Fruit fly (Drosophila melanogaster): Measurements from ENCODE around the gene CG17270.

CG17270 gene

dm6 chr3R:20830153-20830695 lies 11.5 kb upstream of the CG17270 start, which contains the start of gene Adss:
TSS of gene Adss (minus strand) at chr3R:20830580.
- TF ChIP-seq noc (tag; optimal IDR thresholded peaks at IDR 0.05) = peak; percentile 45

dm6 chr3R:20829416-20830131 lies 10.8 kb upstream of the CG17270 start:
- no peak for TF ChIP-seq noc (tag; optimal IDR thresholded peaks at IDR 0.05)

- TF ChIP-seq noc (tag; optimal IDR thresholded peaks at IDR 0.05) = peak; percentile 70
Observed at dm6 chr3R:20828520-20829415, 10.0 kb upstream of the CG17270 start.

dm6 chr3R:20826929-20827328 lies 8.2 kb upstream of the CG17270 start:
- no peak for TF ChIP-seq noc (tag; optimal IDR thresholded peaks at IDR 0.05)

dm6 chr3R:20823704-20824454 lies 5.2 kb upstream of the CG17270 start, which contains the start of gene CG17272:
TSS of gene CG17272 (minus strand) at chr3R:20824239.
- no peak for TF ChIP-seq noc (tag; optimal IDR thresholded peaks at IDR 0.05)

dm6 chr3R:20821815-20822375 lies 3.2 kb upstream of the CG17270 start, which contains the start of the genes CG17271 and RpS20:
TSS of gene CG17271 (minus strand) at chr3R:20821848.
TSS of gene RpS20 (plus strand) at chr3R:20822181.
- TF ChIP-seq noc (tag; optimal IDR thresholded peaks at IDR 0.05) = peak; percentile 77

- TF ChIP-seq noc (tag; optimal IDR thresholded peaks at IDR 0.05) = no peak
Observed at dm6 chr3R:20818237-20818636, 492 bp downstream of the CG17270 start.

- no peak for TF ChIP-seq noc (tag; optimal IDR thresholded peaks at IDR 0.05)
Observed at dm6 chr3R:20816008-20816407, 2.7 kb downstream of the CG17270 start, which contains the start of gene Fancd2. TSS of gene Fancd2 (minus strand) at chr3R:20816190.

dm6 chr3R:20802253-20802652 lies 16.5 kb downstream of the CG17270 start:
- TF ChIP-seq noc (tag; optimal IDR thresholded peaks at IDR 0.05) = no peak

dm6 chr3R:20796949-20797348 lies 21.8 kb downstream of the CG17270 start:
- no peak for TF ChIP-seq noc (tag; optimal IDR thresholded peaks at IDR 0.05)

- TF ChIP-seq noc (tag; optimal IDR thresholded peaks at IDR 0.05) = no peak
Observed at dm6 chr3R:20791212-20791789, 27.4 kb downstream of the CG17270 start.

dm6 chr3R:20790437-20790836 lies 28.3 kb downstream of the CG17270 start:
- no peak for TF ChIP-seq noc (tag; optimal IDR thresholded peaks at IDR 0.05)

dm6 chr3R:20788559-20788958 lies 30.2 kb downstream of the CG17270 start:
- TF ChIP-seq noc (tag; optimal IDR thresholded peaks at IDR 0.05) = no peak

- no peak for TF ChIP-seq noc (tag; optimal IDR thresholded peaks at IDR 0.05)
Observed at dm6 chr3R:20784436-20785368, 34.0 kb downstream of the CG17270 start.
